Worm (Caenorhabditis elegans): ENCODE results near the gene dvc-1.

ce11 chrV:11263025-11263424, 23.9 kb upstream of the dvc-1 start, which contains the start of gene F07B10.4:
- TF ChIP-seq flt-1 (GFP tag; IDR thresholded peaks at IDR 0.05) (no peak), hmg-4 (GFP tag; optimal IDR thresholded peaks at IDR 0.05) (no peak), aly-1 (tag; optimal IDR thresholded peaks at IDR 0.05) (no peak), tra-4 (tag; optimal IDR thresholded peaks at IDR 0.05) (no peak), F13C5.2 (tag; optimal IDR thresholded peaks at IDR 0.05) (no peak)

Measured in whole organism, early embryonic.